Fruit fly (Drosophila melanogaster) whole organism, wandering third instar larva: ENCODE results near the gene CG18135.

ENCODE experiments used
- Dfd ChIP-seq: fragments of >200 bp; optimal IDR thresholded peaks from 2 replicates; lab custom pipeline; 2017; ENCODE audit warnings: missing biosample characterization, missing genetic modification characterization
- GATAd ChIP-seq: sonication (Bioruptor generic); optimal IDR thresholded peaks from 2 replicates; lab custom pipeline; 2016; ENCODE audit warnings: missing biosample characterization, missing genetic modification characterization
- Vsx2 ChIP-seq: fragments of 200-300, 225-300 bp; sonication (Bioruptor generic); optimal IDR thresholded peaks from 2 replicates; lab custom pipeline; 2018; ENCODE audit warnings: missing biosample characterization, missing genetic modification characterization; ENCODE audit not compliant: partially characterized antibody
- psq ChIP-seq: fragments of 200-800 bp; sonication (Bioruptor generic); optimal IDR thresholded peaks from 3 replicates; lab custom pipeline; 2017; ENCODE audit warnings: missing biosample characterization, mild to moderate bottlenecking, missing genetic modification characterization, moderate library complexity
- sv ChIP-seq: fragments of 200-800 bp; sonication (Bioruptor generic); optimal IDR thresholded peaks from 3 replicates; lab custom pipeline; 2016; ENCODE audit warnings: missing biosample characterization, missing genetic modification characterization
- usp ChIP-seq: fragments of >200 bp; optimal IDR thresholded peaks from 2 replicates; lab custom pipeline; 2017; ENCODE audit warnings: missing biosample characterization, missing genetic modification characterization

DNA sequence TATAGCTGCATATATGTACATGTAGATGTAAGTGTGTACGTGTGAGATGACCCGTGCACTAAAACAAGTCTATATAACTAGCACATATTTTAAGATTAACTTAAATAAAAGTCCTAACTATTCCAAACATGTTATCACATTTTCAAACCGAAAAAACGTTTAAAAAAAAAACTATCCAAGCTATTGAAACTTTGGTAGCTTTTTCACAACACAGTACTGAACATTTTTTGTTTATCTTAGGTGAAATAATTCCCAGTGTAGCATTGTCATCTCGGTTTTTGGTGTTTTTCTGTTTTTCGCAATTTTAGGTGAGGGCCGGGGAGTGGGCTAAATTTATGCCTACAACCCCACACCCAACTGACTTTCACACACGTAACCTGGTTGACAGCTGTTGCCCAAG is 29.1 kb upstream of the CG18135 start:
- TF ChIP-seq Dfd (GFP tag; lab: Kevin White, UChicago) (no peak), Vsx2 (GFP tag; lab: Kevin White, UChicago) (no peak), usp (GFP tag; lab: Kevin White, UChicago) (no peak), sv (GFP tag; lab: Kevin White, UChicago) (no peak), psq (no peak), GATAd (GFP tag; lab: Kevin White, UChicago) (no peak)
